Worm (Caenorhabditis elegans) whole organism, early embryonic: Measurements from ENCODE around the gene B0554.2.

Experiments used
- B0310.2 ChIP-seq: sonication (generic microtip); optimal IDR thresholded peaks from 2 replicates; lab custom pipeline; 2016; ENCODE audit warnings: mild to moderate bottlenecking, missing genetic modification characterization, missing compliant biosample characterization
- ama-1 ChIP-seq: fragments of 150-350 bp; optimal IDR thresholded peaks from 2 replicates; lab custom pipeline; 2014
- ceh-36 ChIP-seq: sonication (generic microtip); optimal IDR thresholded peaks from 2 replicates; lab custom pipeline; 2016; ENCODE audit warnings: missing genetic modification characterization, inconsistent platforms, missing compliant biosample characterization
- flt-1 ChIP-seq: fragments of 200-800 bp; sonication (Bioruptor generic); IDR thresholded peaks from 2 replicates; pipeline ENCODE4 v1.3.6; 2022; ENCODE audit warnings: missing genetic modification characterization, missing compliant biosample characterization
- sea-1 ChIP-seq: fragments of 200-800 bp; sonication (Bioruptor generic); conservative IDR thresholded peaks from 2 replicates; pipeline ENCODE4 v1.3.6; 2022; ENCODE audit warnings: missing genetic modification characterization, missing compliant biosample characterization
- tra-4 ChIP-seq: sonication (generic microtip); optimal IDR thresholded peaks from 2 replicates; lab custom pipeline; 2017; ENCODE audit warnings: missing genetic modification characterization, missing compliant biosample characterization

- no peak for TF ChIP-seq ceh-36 (tag; lab: Kevin White, UChicago)
- no peak for TF ChIP-seq tra-4 (tag; lab: Kevin White, UChicago)
- no peak for TF ChIP-seq B0310.2 (tag; lab: Kevin White, UChicago)
- no peak for TF ChIP-seq ama-1 (lab: Kevin White, UChicago)
- no peak for TF ChIP-seq sea-1 (GFP tag; lab: Robert Waterston, UW)
- no peak for TF ChIP-seq flt-1 (GFP tag; lab: Robert Waterston, UW)
These were observed 25.5 kb downstream of the B0554.2 start, which contains the start of gene nhr-203 for ce11 chrV:459464-459863.
